Worm (Caenorhabditis elegans): ENCODE measurements around the gene Y39A1A.20.

DNA sequence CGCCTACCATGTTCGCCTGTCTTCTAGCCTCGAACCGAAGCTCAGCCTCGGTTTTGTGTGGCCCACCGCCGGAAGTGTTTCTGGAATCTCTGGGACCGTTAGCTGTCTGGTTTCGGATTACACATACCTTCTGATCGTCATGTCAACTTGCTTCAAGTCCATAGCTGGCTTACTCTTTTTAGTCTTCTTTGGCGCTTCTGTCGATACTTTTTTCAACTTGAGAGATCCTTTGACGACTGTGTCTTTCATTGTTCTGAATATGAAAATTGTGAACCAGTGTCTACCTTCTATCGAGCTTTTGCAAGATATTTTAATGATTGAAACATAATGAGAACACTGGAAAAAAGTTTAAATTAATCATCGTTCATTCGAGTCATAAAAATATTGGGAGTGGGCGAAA is 40.2 kb upstream of the Y39A1A.20 start, which contains the start of gene K01G5.8:
- TF ChIP-seq drap-1 (GFP tag; optimal IDR thresholded peaks at IDR 0.05): no peak
- TF ChIP-seq elt-1 (tag; optimal IDR thresholded peaks at IDR 0.05; ENCODE audit: borderline replicate concordance, insufficient read depth): no peak
- no peak for TF ChIP-seq mep-1 (tag; optimal IDR thresholded peaks at IDR 0.05)
- no peak for TF ChIP-seq lin-13 (tag; optimal IDR thresholded peaks at IDR 0.05)
